Fruit fly (Drosophila melanogaster) S2 (cell line): ENCODE results near the gene Tim9a.

ENCODE experiments used
- CG8478 ChIP-seq: fragments of >200 bp; optimal IDR thresholded peaks from 2 replicates; lab custom pipeline; 2018
- CTCF ChIP-seq, 2 experiments: fragments of >200 bp; optimal IDR thresholded peaks; 2 replicates each; lab custom pipeline; 2018

The Tim9a gene

dm6 chrX:13374154-13374536, 10.9 kb upstream of the Tim9a start:
- TF ChIP-seq CTCF (optimal IDR thresholded peaks at IDR 0.05; lab: Kevin White, UChicago) (no peak), CG8478 (lab: Kevin White, UChicago) (no peak)

DNA sequence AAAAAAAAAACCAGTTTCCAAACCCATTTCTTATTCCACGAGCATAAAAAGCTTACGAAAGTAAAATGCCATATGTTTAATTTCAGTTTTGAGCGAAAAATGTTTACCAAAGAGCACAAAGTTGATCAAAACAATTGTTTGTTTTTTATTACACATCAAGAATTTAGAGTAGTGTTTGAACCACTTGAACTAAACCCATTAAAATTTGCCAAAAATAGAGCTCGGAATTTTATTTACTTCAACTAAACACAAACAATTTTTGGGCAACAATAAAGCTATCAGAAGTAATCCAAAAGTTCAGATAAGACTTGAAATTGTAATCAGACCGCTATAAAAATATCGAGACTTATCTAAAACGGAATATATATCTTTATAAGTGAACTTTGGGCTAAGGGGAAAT, 10.0 kb upstream of the Tim9a start:
- TF ChIP-seq CG8478 (lab: Kevin White, UChicago) = no peak
- no peak for TF ChIP-seq CTCF (optimal IDR thresholded peaks at IDR 0.05; lab: Kevin White, UChicago)

dm6 chrX:13375489-13375997, 9.5 kb upstream of the Tim9a start:
- TF ChIP-seq CTCF (optimal IDR thresholded peaks at IDR 0.05; lab: Kevin White, UChicago) (no peak), CG8478 (lab: Kevin White, UChicago) (no peak)

DNA sequence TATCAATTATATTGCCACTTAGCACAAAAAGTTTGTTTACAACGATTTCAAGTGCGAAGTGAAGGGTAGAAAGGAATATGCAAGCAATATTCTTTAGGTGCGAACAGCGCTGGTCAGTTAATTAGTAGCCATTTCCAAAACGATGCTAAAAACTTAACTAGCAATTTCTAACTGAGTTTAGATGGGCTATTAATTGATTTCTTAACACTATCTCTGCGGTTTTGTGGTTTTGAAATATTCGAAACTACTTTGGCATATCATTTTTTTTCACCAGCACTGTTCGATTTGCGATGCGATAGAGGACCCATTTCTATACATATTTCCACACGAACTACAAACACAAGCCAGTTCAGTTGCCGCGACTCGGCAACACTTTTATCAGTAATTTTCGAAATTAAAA, 8.5 kb upstream of the Tim9a start:
- TF ChIP-seq CTCF (optimal IDR thresholded peaks at IDR 0.05; lab: Kevin White, UChicago) = no peak

DNA sequence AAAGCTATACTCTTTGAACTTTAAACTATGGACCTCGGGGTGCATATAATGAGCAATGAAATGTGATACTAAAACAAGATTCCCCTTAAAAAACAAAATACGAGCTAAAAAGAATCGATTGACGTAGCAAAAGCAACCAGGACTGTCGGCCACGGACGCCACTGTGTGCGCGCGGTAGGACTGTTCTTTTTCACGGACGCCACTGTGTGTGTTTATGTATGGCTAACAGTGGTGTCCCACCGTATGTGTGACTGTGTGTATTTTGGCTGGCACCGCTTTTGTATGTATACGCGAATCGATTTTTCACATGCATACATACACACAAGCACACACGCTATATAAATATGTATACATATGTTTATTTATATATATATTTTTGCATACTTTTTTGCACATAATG, 1.2 kb upstream of the Tim9a start:
- TF ChIP-seq CG8478 (lab: Kevin White, UChicago) = no peak
- no peak for TF ChIP-seq CTCF (optimal IDR thresholded peaks at IDR 0.05; lab: Kevin White, UChicago)

- TF ChIP-seq CTCF (optimal IDR thresholded peaks at IDR 0.05; lab: Kevin White, UChicago) = no peak
- TF ChIP-seq CG8478 (lab: Kevin White, UChicago) = no peak
Measured at dm6 chrX:13384177-13384576, 833 bp upstream of the Tim9a start.

DNA sequence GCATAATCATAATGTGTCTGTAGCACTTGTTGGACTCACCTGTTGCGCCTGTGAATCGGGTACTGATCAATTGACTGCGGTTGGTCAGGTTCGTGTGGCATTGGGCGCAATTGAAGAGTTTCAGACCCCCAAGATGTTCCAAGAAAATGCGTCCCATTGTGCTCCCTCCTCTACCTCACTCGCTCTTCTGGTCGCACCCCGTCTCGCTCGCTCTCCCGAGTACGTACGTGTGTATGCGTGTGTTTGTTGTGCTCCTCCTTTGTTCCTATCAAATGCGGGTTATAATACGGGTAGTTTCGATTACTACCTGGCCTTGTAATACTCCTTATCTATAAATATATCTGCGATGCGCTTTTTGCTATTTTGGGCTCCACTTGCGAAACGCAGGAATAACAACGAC, 1.8 kb downstream of the Tim9a start:
- TF ChIP-seq CG8478 (lab: Kevin White, UChicago) (no peak), CTCF (optimal IDR thresholded peaks at IDR 0.05; lab: Kevin White, UChicago) (no peak)

DNA sequence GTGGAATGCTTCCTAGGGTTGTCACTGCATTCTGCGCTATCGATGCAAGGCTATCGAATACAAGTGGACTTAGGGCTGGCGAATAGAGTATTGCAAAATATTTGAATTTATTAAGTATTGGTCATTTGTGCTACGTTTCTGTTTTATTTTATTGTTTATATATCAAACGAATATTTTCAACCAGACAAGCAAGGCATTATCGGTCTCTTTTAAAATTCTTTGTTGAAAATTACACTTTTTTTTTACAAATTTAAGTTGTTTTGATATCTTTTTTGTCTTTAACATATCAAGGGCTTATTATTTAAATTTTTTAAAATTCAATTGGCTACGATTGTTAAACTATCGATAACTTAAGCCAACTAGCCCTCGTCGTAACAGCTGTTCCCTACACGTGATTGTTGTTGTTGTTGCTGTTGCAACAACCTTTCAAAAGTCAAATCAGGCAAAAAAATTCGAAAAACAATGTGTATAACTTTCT, 2.4 kb downstream of the Tim9a start, which contains the start of the genes Ype and CG1662:
Ype (minus strand) TSS at position 45 of the 478 bp plus-strand sequence.
CG1662 (plus strand) TSS at position 191 of the 478 bp plus-strand sequence.
- TF ChIP-seq CG8478 (lab: Kevin White, UChicago) (no peak), CTCF (optimal IDR thresholded peaks at IDR 0.05; lab: Kevin White, UChicago) (no peak)

DNA sequence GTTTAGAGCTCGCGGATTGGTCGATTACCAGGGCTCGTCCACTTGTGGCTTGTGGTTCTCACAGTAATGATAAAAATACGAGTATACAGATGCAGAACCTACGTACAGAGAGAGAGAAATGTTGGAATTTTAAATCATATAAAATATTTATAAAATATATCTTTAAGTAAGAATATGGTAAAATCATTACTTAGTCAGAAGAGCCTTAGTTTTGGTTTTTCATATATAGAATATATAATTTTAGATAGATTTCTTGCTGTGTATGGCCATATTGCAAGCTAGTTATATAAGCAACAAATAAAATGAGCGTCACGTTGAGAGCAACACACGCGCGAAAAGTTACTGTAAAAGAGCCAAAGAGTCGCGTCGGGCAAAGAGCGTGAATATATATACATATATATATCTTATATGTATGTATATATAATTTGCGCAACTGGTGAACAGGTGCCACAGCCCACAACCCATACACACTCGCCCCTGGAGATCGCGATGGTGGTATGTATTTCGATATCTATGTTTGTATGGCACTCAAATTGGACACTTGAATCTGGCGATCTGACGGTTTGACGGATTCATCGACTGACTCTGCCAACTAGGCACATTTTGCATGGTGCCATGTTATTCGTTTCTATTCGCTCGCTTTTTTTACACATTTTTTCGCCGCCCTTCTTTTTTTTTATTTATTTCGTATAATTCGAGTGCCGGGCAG, 5.6 kb downstream of the Tim9a start:
- TF ChIP-seq CG8478 (lab: Kevin White, UChicago) (no peak), CTCF (optimal IDR thresholded peaks at IDR 0.05; lab: Kevin White, UChicago) (no peak)

- TF ChIP-seq CG8478 (lab: Kevin White, UChicago) = no peak
- TF ChIP-seq CTCF (optimal IDR thresholded peaks at IDR 0.05; lab: Kevin White, UChicago) = no peak
Measured at dm6 chrX:13391174-13392040, 6.4 kb downstream of the Tim9a start.

DNA sequence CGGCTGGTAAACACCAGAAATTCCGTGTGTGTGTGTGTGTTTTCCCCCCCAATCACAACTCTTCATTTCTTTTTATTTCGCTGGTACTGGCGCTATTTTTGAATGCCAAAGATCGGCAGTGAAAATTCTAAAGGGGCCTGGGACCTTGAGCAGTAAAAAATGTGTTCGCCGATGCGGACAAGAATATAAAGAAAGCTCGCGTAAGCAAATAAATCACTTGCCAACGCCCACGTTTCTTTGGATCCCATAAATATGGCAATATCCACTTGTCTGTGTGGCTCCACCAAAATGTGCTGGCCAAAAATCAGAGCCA, 7.0 kb downstream of the Tim9a start:
- no peak for TF ChIP-seq CTCF (optimal IDR thresholded peaks at IDR 0.05; lab: Kevin White, UChicago)
- TF ChIP-seq CG8478 (lab: Kevin White, UChicago) = no peak

- TF ChIP-seq CG8478 (lab: Kevin White, UChicago) (no peak), CTCF (optimal IDR thresholded peaks at IDR 0.05; lab: Kevin White, UChicago) (no peak)
Measured at dm6 chrX:13392764-13393163, 7.8 kb downstream of the Tim9a start.

DNA sequence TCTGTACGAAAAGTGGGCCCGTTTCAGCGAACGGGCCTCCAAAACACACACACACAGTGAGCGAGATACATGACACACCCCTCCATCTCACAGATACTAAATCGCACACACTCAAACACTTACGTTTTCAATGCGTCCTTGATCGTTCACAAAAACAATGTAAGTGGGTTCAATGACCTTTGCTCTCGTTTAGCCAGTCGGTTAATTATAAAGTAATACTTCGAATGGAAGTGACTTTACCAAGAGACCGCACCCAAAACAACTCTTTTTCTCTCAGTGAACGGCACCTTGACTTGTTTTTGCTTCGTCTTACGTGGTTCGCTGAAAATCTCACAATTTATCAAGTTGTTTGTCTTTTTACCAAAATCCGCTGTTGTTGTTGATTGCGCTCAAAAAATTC, 9.3 kb downstream of the Tim9a start:
- TF ChIP-seq CTCF (optimal IDR thresholded peaks at IDR 0.05; lab: Kevin White, UChicago) (no peak), CG8478 (lab: Kevin White, UChicago) (no peak)

- no peak for TF ChIP-seq CG8478 (lab: Kevin White, UChicago)
Measured at dm6 chrX:13395020-13395419, 10.0 kb downstream of the Tim9a start.

DNA sequence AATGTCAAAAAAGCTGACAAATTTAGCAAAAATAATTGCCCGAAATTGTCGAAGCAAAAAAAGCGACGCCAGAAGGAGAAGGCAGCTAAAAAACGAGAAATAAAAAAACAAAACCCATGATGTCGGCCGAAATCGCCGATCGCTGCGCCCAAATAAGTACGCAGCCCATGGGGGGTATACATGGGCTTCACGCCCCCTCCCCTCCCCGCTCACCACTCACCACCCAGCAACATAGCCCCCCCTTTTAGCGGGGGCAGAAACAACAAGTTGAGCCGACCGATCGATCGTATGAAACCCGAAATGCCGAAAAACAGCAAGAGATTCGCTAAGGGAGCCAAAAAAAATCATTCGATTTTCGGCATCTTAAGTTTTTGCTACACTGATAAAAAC, 11.0 kb downstream of the Tim9a start:
- TF ChIP-seq CTCF (optimal IDR thresholded peaks at IDR 0.05; lab: Kevin White, UChicago) = no peak
- no peak for TF ChIP-seq CG8478 (lab: Kevin White, UChicago)
